Worm (Caenorhabditis elegans): ENCODE measurements around the gene cyp-31A2.

Gene cyp-31A2

ce11 chrIV:11452928-11453327 lies 49.2 kb downstream of the cyp-31A2 start:
- no peak for TF ChIP-seq hlh-13 (GFP tag; optimal IDR thresholded peaks at IDR 0.05)
- TF ChIP-seq unc-55 (GFP tag; optimal IDR thresholded peaks at IDR 0.05): no peak
- TF ChIP-seq ama-1 (optimal IDR thresholded peaks at IDR 0.05): no peak
- no peak for TF ChIP-seq lin-11 (tag; optimal IDR thresholded peaks at IDR 0.05)
- no peak for TF ChIP-seq K02D7.2 (tag; optimal IDR thresholded peaks at IDR 0.05)
- TF ChIP-seq C08G9.2 (tag; optimal IDR thresholded peaks at IDR 0.05): no peak
- no peak for TF ChIP-seq pat-9 (tag; optimal IDR thresholded peaks at IDR 0.05)
- TF ChIP-seq ceh-34 (tag; optimal IDR thresholded peaks at IDR 0.05): no peak
- TF ChIP-seq pqm-1 (tag; optimal IDR thresholded peaks at IDR 0.05): no peak
- no peak for TF ChIP-seq che-1 (tag; optimal IDR thresholded peaks at IDR 0.05)
- TF ChIP-seq unc-42 (tag; optimal IDR thresholded peaks at IDR 0.05): no peak
- TF ChIP-seq ceh-48 (tag; optimal IDR thresholded peaks at IDR 0.05): no peak
